Worm (Caenorhabditis elegans) whole organism, L3 larva: ENCODE measurements around the gene lev-9.

Source experiments
- R02D3.7 ChIP-seq: fragments of 150-350 bp; optimal IDR thresholded peaks from 2 replicates; lab custom pipeline; 2014; ENCODE audit warnings: missing biosample characterization, missing genetic modification characterization
- ZK546.5 ChIP-seq: sonication (generic microtip); optimal IDR thresholded peaks from 2 replicates; lab custom pipeline; 2017; ENCODE audit warnings: missing biosample characterization, missing genetic modification characterization
- ama-1 ChIP-seq: fragments of 150-350 bp; optimal IDR thresholded peaks from 2 replicates; lab custom pipeline; 2018
- ceh-16 ChIP-seq: sonication (generic microtip); optimal IDR thresholded peaks from 2 replicates; lab custom pipeline; 2017; ENCODE audit warnings: missing biosample characterization, missing genetic modification characterization
- ceh-28 ChIP-seq: fragments of 150-350 bp; optimal IDR thresholded peaks from 2 replicates; lab custom pipeline; 2014; ENCODE audit warnings: missing biosample characterization, missing genetic modification reagents, missing genetic modification characterization
- ceh-82 ChIP-seq: fragments of 150-350 bp; optimal IDR thresholded peaks from 2 replicates; lab custom pipeline; 2014; ENCODE audit warnings: missing biosample characterization, missing genetic modification characterization
- ceh-9 ChIP-seq: sonication (generic microtip); optimal IDR thresholded peaks from 2 replicates; lab custom pipeline; 2018; ENCODE audit warnings: missing biosample characterization, missing genetic modification characterization
- daf-12 ChIP-seq: fragments of 150-350 bp; optimal IDR thresholded peaks from 2 replicates; lab custom pipeline; 2014; ENCODE audit warnings: missing biosample characterization, missing genetic modification reagents, missing genetic modification characterization
- egl-27 ChIP-seq: sonication (generic microtip); optimal IDR thresholded peaks from 4 replicates; lab custom pipeline; 2017; ENCODE audit warnings: missing biosample characterization, missing genetic modification reagents, missing genetic modification characterization
- egl-5 ChIP-seq: fragments of 150-350 bp; optimal IDR thresholded peaks from 2 replicates; lab custom pipeline; 2017; ENCODE audit warnings: missing biosample characterization, missing genetic modification reagents, missing genetic modification characterization, inconsistent platforms
- elt-1 ChIP-seq: fragments of 150-350 bp; optimal IDR thresholded peaks from 2 replicates; lab custom pipeline; 2014; ENCODE audit warnings: missing biosample characterization, missing genetic modification characterization
- elt-2 ChIP-seq: sonication (generic microtip); optimal IDR thresholded peaks from 2 replicates; lab custom pipeline; 2016; ENCODE audit warnings: missing genetic modification reagents, mild to moderate bottlenecking, missing genetic modification characterization, missing compliant biosample characterization
- elt-3 ChIP-seq, 3 experiments: fragments of 150-350 bp in 1 of 3; sonication (generic microtip) in 2 of 3; optimal IDR thresholded peaks; 2 replicates in 2 of 3; 4 replicates in 1 of 3; lab custom pipeline; 2014 to 2017; ENCODE audit warnings: missing biosample characterization in 3 of 3, missing genetic modification characterization in 3 of 3
- fkh-2 ChIP-seq: fragments of 150-350 bp; optimal IDR thresholded peaks from 2 replicates; lab custom pipeline; 2014; ENCODE audit warnings: missing biosample characterization, missing genetic modification reagents, missing genetic modification characterization
- hmg-11 ChIP-seq: sonication (generic microtip); optimal IDR thresholded peaks from 2 replicates; lab custom pipeline; 2016; ENCODE audit warnings: missing genetic modification characterization, missing compliant biosample characterization
- jun-1 ChIP-seq: fragments of 150-350 bp; optimal IDR thresholded peaks from 2 replicates; lab custom pipeline; 2014; ENCODE audit warnings: missing biosample characterization, missing genetic modification reagents, missing genetic modification characterization
- lin-15B ChIP-seq: fragments of 150-350 bp; optimal IDR thresholded peaks from 2 replicates; lab custom pipeline; 2014; ENCODE audit warnings: missing biosample characterization, missing genetic modification characterization
- lin-39 ChIP-seq: fragments of 150-350 bp; optimal IDR thresholded peaks from 2 replicates; lab custom pipeline; 2018; ENCODE audit warnings: missing biosample characterization, missing genetic modification reagents, missing genetic modification characterization
- lsy-12 ChIP-seq: sonication (generic microtip); optimal IDR thresholded peaks from 2 replicates; lab custom pipeline; 2016; ENCODE audit warnings: mild to moderate bottlenecking, missing genetic modification characterization, missing compliant biosample characterization
- mml-1 ChIP-seq: fragments of 150-350 bp; sonication (generic microtip); optimal IDR thresholded peaks from 3 replicates; lab custom pipeline; 2014; ENCODE audit warnings: missing biosample characterization, missing genetic modification characterization
- nfya-1 ChIP-seq: sonication (generic microtip); optimal IDR thresholded peaks from 2 replicates; lab custom pipeline; 2017; ENCODE audit warnings: missing genetic modification characterization, mild to moderate bottlenecking, missing compliant biosample characterization, antibody characterized with exemption, moderate library complexity; ENCODE audit not compliant: insufficient read depth
- nhr-11 ChIP-seq: fragments of 150-350 bp; optimal IDR thresholded peaks from 2 replicates; lab custom pipeline; 2014; ENCODE audit warnings: missing biosample characterization, missing genetic modification characterization
- nhr-12 ChIP-seq: fragments of 150-350 bp; optimal IDR thresholded peaks from 2 replicates; lab custom pipeline; 2014; ENCODE audit warnings: missing biosample characterization, missing genetic modification characterization
- nhr-23 ChIP-seq: fragments of 150-350 bp; optimal IDR thresholded peaks from 2 replicates; lab custom pipeline; 2014; ENCODE audit warnings: missing biosample characterization, missing genetic modification reagents, missing genetic modification characterization
- nhr-237 ChIP-seq: fragments of 150-350 bp; optimal IDR thresholded peaks from 2 replicates; lab custom pipeline; 2014; ENCODE audit warnings: missing biosample characterization, missing genetic modification characterization
- nhr-25 ChIP-seq: sonication (generic microtip); optimal IDR thresholded peaks from 2 replicates; lab custom pipeline; 2017; ENCODE audit warnings: missing biosample characterization, missing genetic modification characterization
- nhr-28 ChIP-seq: fragments of 150-350 bp; optimal IDR thresholded peaks from 2 replicates; lab custom pipeline; 2014; ENCODE audit warnings: missing biosample characterization, missing genetic modification characterization
- nhr-43 ChIP-seq: sonication (generic microtip); optimal IDR thresholded peaks from 2 replicates; lab custom pipeline; 2016; ENCODE audit warnings: mild to moderate bottlenecking, missing genetic modification characterization, missing compliant biosample characterization; ENCODE audit not compliant: poor library complexity, severe bottlenecking
- nhr-77 ChIP-seq: fragments of 150-350 bp; optimal IDR thresholded peaks from 2 replicates; lab custom pipeline; 2014; ENCODE audit warnings: missing biosample characterization, missing genetic modification characterization
- pha-4 ChIP-seq: fragments of 150-350 bp; optimal IDR thresholded peaks from 2 replicates; lab custom pipeline; 2014; ENCODE audit warnings: missing biosample characterization, missing genetic modification reagents, missing genetic modification characterization
- pqm-1 ChIP-seq: fragments of 150-350 bp; optimal IDR thresholded peaks from 2 replicates; lab custom pipeline; 2017; ENCODE audit warnings: missing biosample characterization, missing genetic modification characterization, inconsistent platforms
- sea-2 ChIP-seq: fragments of 150-350 bp; sonication (generic microtip); optimal IDR thresholded peaks from 4 replicates; lab custom pipeline; 2014; ENCODE audit warnings: missing biosample characterization, missing genetic modification reagents, missing genetic modification characterization
- skn-1 ChIP-seq: fragments of 150-350 bp; optimal IDR thresholded peaks from 2 replicates; lab custom pipeline; 2014; ENCODE audit warnings: missing biosample characterization, missing genetic modification characterization
- snpc-4 ChIP-seq: fragments of 150-350 bp; optimal IDR thresholded peaks from 2 replicates; lab custom pipeline; 2014; ENCODE audit warnings: missing biosample characterization, missing genetic modification characterization
- unc-39 ChIP-seq: sonication (generic microtip); optimal IDR thresholded peaks from 4 replicates; lab custom pipeline; 2017; ENCODE audit warnings: missing biosample characterization, missing genetic modification characterization
- unc-62 ChIP-seq: fragments of 150-350 bp; sonication (generic microtip); optimal IDR thresholded peaks from 4 replicates; lab custom pipeline; 2014; ENCODE audit warnings: missing biosample characterization, missing genetic modification reagents, missing genetic modification characterization
- zag-1 ChIP-seq: fragments of 150-350 bp; optimal IDR thresholded peaks from 2 replicates; lab custom pipeline; 2014; ENCODE audit warnings: missing biosample characterization, missing genetic modification characterization
- ztf-11 ChIP-seq: fragments of 150-350 bp; optimal IDR thresholded peaks from 2 replicates; lab custom pipeline; 2014; ENCODE audit warnings: missing biosample characterization, missing genetic modification characterization
- ztf-4 ChIP-seq: fragments of 150-350 bp; optimal IDR thresholded peaks from 2 replicates; lab custom pipeline; 2014; ENCODE audit warnings: missing biosample characterization, missing genetic modification characterization

Gene lev-9

DNA sequence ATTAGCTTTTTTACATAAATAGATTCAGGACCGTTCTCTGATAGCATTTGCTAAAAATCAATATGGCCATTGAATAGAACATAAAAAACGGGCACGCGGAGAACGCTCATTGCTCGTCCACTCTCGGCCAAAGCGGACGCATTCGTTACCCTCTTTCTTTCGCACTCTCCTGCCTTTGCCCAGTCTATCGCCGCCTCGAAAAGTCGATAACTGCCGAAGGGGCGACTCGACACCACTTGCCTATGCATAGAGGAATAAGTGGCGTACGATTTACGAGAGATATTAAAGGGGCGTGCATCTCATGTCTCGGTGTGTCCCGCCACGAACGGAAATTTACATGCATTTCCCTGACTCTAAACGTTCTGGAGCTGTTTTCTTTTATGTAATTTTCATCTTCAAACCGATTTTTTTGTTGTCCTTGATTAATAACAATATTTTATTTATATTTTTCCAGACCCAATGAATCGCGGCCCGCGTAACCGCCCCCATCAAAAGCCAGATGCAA is 28.3 kb downstream of the lev-9 start, which contains the start of gene W05H9.4 (continued):
- TF ChIP-seq nhr-43 (no peak), nhr-11 (tag; lab: Kevin White, UChicago) (no peak), ZK546.5 (tag; lab: Kevin White, UChicago) (no peak), egl-27 (tag; lab: Kevin White, UChicago) (no peak), skn-1 (tag; lab: Kevin White, UChicago) (no peak), zag-1 (tag; lab: Kevin White, UChicago) (no peak), mml-1 (tag; lab: Kevin White, UChicago) (no peak), pha-4 (peak; percentile 44), nfya-1 (tag; lab: Kevin White, UChicago) (peak; percentile 72), nhr-28 (no peak), lin-15B (tag; lab: Kevin White, UChicago) (no peak), ceh-82 (tag; lab: Kevin White, UChicago) (no peak), nhr-23 (no peak), sea-2 (GFP tag; lab: Kevin White, UChicago) (no peak), lsy-12 (tag; lab: Kevin White, UChicago) (no peak), unc-39 (no peak), elt-1 (tag; lab: Kevin White, UChicago) (no peak), ceh-9 (tag; lab: Kevin White, UChicago) (no peak), snpc-4 (tag; lab: Kevin White, UChicago) (peak; percentile 46), elt-3 (tag; optimal IDR thresholded peaks at IDR 0.05; lab: Kevin White, UChicago) (no peak)

DNA sequence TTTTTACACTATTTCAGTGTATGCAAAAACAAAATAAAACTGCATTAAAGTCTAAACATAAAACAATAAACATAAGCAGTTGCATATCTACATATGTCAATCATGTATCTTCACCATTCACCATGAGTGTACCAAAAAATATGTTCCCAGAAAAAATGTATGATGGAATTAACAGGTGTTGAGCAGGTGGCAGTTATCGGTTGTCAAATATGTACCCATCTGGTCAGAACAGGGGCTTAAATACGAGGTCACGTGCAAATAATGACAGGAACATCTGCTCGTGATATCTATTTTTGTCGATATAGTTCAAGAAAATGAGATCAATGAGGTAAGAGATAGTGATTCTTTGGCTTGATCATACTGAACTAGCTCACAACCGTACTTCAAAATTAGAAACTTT is 32.5 kb downstream of the lev-9 start:
- TF ChIP-seq ztf-11 (tag; lab: Kevin White, UChicago) (no peak), nhr-237 (tag; lab: Kevin White, UChicago) (no peak), nhr-25 (tag; lab: Kevin White, UChicago) (no peak), ztf-4 (no peak), ceh-16 (no peak)
- TF ChIP-seq, all 47 proteins: peak for 0

DNA sequence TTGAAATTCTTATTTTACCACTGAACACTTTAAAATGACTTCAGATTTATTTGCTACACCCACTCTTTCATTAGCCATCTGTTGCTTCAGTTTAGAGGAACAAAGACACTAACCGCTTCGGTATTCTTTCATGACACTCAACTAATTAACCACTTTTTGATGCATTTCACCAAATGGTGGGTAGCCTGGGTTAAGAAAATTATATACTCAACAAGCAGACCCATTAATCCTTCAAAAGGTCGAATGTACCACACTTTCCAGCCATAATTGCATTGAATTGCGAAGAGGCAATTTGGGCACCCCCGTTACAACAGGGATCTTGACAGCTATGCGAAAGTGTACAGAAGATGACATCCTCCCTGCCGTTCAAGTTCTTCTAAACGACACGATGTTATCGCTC is 33.1 kb downstream of the lev-9 start:
- TF ChIP-seq nhr-12 (tag; lab: Kevin White, UChicago) = no peak
- no peak for TF ChIP-seq pha-4
- TF ChIP-seq ZK546.5 (tag; lab: Kevin White, UChicago) = no peak
- no peak for TF ChIP-seq egl-5 (tag; lab: Kevin White, UChicago)
- TF ChIP-seq ama-1 (lab: Kevin White, UChicago) = no peak
- TF ChIP-seq unc-62 = no peak
- peak; percentile 4 for TF ChIP-seq nhr-25 (tag; lab: Kevin White, UChicago)
- TF ChIP-seq elt-2 = no peak
- TF ChIP-seq R02D3.7 = no peak
- peak; percentile 7 for TF ChIP-seq nhr-23
- TF ChIP-seq daf-12 (tag; lab: Kevin White, UChicago) = no peak

DNA sequence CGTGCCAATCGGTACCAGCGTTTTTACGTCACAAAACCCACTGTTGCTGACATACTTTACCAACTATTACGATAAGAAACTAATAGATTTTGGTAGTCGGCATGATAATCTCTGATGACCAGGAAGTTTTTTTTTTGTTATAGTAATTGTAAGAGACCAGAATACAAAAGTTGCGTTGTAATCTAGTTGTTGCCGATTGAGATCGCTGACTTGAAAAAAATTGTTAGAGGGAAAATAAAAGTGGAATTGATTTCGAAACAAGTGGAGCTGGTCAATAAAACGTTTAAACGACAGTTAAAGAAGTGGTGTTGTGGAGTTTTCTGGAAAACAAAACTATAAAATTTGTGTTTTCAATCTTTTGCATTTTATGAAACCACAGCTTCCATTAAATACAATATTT is 34.6 kb downstream of the lev-9 start:
- TF ChIP-seq pqm-1 (tag; lab: Kevin White, UChicago) = peak; percentile 31
- peak; percentile 2 for TF ChIP-seq ceh-28
- TF ChIP-seq elt-2 = no peak
- peak; percentile 31 for TF ChIP-seq nhr-23
- TF ChIP-seq, all 47 proteins: peak for 3

DNA sequence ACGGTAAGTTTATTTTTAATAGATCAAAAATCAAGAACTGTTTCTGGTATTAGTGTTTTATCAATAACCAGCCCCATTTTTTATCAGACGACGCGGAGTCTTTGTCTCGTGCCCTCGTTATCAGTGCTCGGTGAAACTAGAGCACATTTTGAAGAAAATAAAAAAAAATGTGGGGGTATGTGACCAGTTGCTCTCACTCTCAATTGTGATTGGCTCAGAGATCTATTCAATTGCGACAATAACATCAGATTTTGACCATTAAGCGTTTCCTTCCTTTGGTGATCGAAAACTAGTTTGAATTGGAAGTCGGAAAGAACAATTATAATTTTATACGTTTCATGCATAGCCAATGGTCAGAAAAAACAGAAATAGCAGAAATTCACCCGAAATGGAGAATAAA is 35.1 kb downstream of the lev-9 start:
- TF ChIP-seq mml-1 (tag; lab: Kevin White, UChicago) = no peak
- TF ChIP-seq nhr-43 = no peak
- TF ChIP-seq snpc-4 (tag; lab: Kevin White, UChicago) = no peak
- TF ChIP-seq ztf-11 (tag; lab: Kevin White, UChicago) = no peak
- no peak for TF ChIP-seq nhr-77 (tag; lab: Kevin White, UChicago)
- TF ChIP-seq elt-1 (tag; lab: Kevin White, UChicago) = no peak
- peak; percentile 52 for TF ChIP-seq nfya-1 (tag; lab: Kevin White, UChicago)
- peak; percentile 54 for TF ChIP-seq pha-4
- no peak for TF ChIP-seq hmg-11 (tag; lab: Kevin White, UChicago)
- peak; percentile 51 for TF ChIP-seq ama-1 (lab: Kevin White, UChicago)
- TF ChIP-seq nhr-23 = no peak
- peak; percentile 92 for TF ChIP-seq elt-2
- TF ChIP-seq egl-5 (tag; lab: Kevin White, UChicago) = no peak
- no peak for TF ChIP-seq egl-27 (tag; lab: Kevin White, UChicago)
- peak; percentile 89 for TF ChIP-seq pqm-1 (tag; lab: Kevin White, UChicago)
- no peak for TF ChIP-seq lin-39 (tag; lab: Kevin White, UChicago)
- no peak for TF ChIP-seq ZK546.5 (tag; lab: Kevin White, UChicago)
- no peak for TF ChIP-seq skn-1 (tag; lab: Kevin White, UChicago)
- no peak for TF ChIP-seq ceh-28
- TF ChIP-seq unc-62 = no peak
- TF ChIP-seq jun-1 (tag; lab: Kevin White, UChicago) = peak; percentile 38
- no peak for TF ChIP-seq nhr-28
- no peak for TF ChIP-seq ceh-82 (tag; lab: Kevin White, UChicago)
- TF ChIP-seq nhr-11 (tag; lab: Kevin White, UChicago) = no peak
- no peak for TF ChIP-seq daf-12 (tag; lab: Kevin White, UChicago)
- TF ChIP-seq fkh-2 (tag; lab: Kevin White, UChicago) = no peak
